Fruit fly (Drosophila melanogaster): ENCODE measurements around the gene Drsl5.
A peak's percentile ranks its signal among the peaks of the same experiment; 100 is the strongest.

Gene Drsl5

DNA sequence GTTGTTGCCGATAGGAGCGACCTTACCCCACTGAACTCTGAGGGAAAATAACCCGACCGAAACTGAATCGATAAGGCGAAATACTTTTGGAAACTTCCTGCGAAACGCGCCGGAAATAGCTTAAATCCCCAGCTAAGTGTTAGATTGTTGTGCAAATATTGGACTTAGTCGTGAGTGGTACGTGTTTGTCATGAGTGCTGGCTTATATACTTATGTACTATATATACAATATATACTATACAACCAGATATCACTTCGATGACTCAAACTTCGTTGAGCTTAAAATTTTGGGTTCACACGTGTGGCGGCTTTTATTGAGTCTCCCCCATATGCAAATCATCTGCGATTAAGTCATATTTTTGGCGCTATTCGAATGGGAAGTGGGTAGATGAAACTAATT is 29.7 kb downstream of the Drsl5 start:
- no peak for TF ChIP-seq lola (GFP tag; optimal IDR thresholded peaks at IDR 0.05)
- TF ChIP-seq Dif (GFP tag; optimal IDR thresholded peaks at IDR 0.05; ENCODE audit: partially characterized antibody), result no peak
- no peak for TF ChIP-seq N (GFP tag; optimal IDR thresholded peaks at IDR 0.05)
- no peak for TF ChIP-seq h (GFP tag; optimal IDR thresholded peaks at IDR 0.05)
- TF ChIP-seq fru (GFP tag; optimal IDR thresholded peaks at IDR 0.05), result no peak
- TF ChIP-seq woc (GFP tag; optimal IDR thresholded peaks at IDR 0.05), result no peak
- no peak for TF ChIP-seq Hr83 (GFP tag; optimal IDR thresholded peaks at IDR 0.05; ENCODE audit: poor library complexity, severe bottlenecking)
- TF ChIP-seq OdsH (GFP tag; optimal IDR thresholded peaks at IDR 0.05), result no peak
- no peak for TF ChIP-seq usp (GFP tag; optimal IDR thresholded peaks at IDR 0.05)
- no peak for TF ChIP-seq dl (GFP tag; optimal IDR thresholded peaks at IDR 0.05; ENCODE audit: insufficient read depth in 1 of 2, partially characterized antibody in 2 of 2)
- no peak for TF ChIP-seq psq (GFP tag; optimal IDR thresholded peaks at IDR 0.05)
- TF ChIP-seq sage (GFP tag; optimal IDR thresholded peaks at IDR 0.05), result no peak

DNA sequence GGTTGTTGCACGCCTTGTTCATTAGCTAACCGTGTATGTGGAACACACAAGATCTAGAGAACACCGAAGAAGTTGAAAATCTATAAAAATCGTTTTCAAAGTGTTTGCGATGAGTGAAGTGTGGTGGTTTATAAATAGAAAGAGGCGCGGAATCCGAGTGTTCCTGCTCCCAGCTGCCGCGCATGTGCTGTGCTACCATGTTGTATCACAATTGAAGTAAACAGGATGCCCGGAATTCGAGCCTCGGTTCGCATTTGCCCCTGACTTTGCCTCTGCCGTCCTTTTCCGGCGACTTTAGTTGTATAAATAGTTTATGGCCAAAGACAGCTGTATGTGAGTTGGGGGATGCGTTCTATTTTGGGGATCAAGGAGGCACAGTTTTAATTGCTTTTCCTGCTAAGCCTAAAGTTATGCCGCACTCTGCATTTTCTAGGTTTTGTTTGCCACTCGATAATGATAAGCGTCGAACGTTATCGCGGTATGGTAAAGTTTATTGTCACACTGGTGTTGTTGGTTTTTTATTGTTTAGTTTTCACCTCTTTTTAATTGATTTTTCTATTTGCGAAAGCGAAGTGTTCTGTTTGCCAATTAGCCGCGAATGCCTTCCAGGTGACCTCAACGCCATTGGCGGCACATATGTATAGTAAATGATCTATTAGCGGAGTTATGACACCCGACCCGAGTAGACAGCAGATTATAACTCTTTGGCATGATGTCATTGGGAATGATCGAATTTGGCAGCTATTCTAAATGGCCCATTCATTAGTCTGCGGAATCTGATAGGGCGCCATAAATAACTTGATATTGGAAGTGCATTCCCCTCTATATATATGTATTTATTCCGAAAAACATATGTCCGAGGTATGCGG is 32.6 kb downstream of the Drsl5 start:
- TF ChIP-seq CG9705 (GFP tag; optimal IDR thresholded peaks at IDR 0.05), result no peak
- no peak for TF ChIP-seq Dif (GFP tag; optimal IDR thresholded peaks at IDR 0.05; ENCODE audit: partially characterized antibody)
- TF ChIP-seq Sp1 (GFP tag; optimal IDR thresholded peaks at IDR 0.05), result peak; percentile 20
- TF ChIP-seq Vsx2 (GFP tag; optimal IDR thresholded peaks at IDR 0.05; ENCODE audit: partially characterized antibody), result no peak
- TF ChIP-seq sage (GFP tag; optimal IDR thresholded peaks at IDR 0.05), result no peak
- no peak for TF ChIP-seq CG32264 (GFP tag; optimal IDR thresholded peaks at IDR 0.05)
- no peak for TF ChIP-seq lola (GFP tag; optimal IDR thresholded peaks at IDR 0.05)
- TF ChIP-seq fru (GFP tag; optimal IDR thresholded peaks at IDR 0.05), result no peak

DNA sequence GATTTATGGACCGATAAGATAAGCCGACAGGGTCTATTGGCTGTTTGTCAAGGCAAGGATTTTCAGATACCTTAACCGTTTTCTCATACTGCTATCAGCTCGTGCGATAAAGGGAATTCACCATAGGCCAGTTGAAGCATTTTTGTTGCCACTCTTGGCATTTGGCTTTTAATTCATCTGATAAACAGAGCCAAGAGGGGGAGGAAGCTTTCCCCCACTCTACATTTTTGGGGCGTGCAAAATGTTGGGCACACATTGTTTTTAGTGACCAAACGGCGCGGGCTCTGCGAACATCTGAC is 33.2 kb downstream of the Drsl5 start:
- TF ChIP-seq woc (GFP tag; optimal IDR thresholded peaks at IDR 0.05), result no peak
- no peak for TF ChIP-seq Rel (GFP tag; optimal IDR thresholded peaks at IDR 0.05)
- peak; percentile 85 for TF ChIP-seq Rel (tag; optimal IDR thresholded peaks at IDR 0.05)
- TF ChIP-seq Vsx2 (GFP tag; optimal IDR thresholded peaks at IDR 0.05; ENCODE audit: partially characterized antibody), result no peak
- no peak for TF ChIP-seq psq (GFP tag; optimal IDR thresholded peaks at IDR 0.05)
- TF ChIP-seq Jra (GFP tag; optimal IDR thresholded peaks at IDR 0.05), result no peak
- no peak for TF ChIP-seq lola (GFP tag; optimal IDR thresholded peaks at IDR 0.05)

DNA sequence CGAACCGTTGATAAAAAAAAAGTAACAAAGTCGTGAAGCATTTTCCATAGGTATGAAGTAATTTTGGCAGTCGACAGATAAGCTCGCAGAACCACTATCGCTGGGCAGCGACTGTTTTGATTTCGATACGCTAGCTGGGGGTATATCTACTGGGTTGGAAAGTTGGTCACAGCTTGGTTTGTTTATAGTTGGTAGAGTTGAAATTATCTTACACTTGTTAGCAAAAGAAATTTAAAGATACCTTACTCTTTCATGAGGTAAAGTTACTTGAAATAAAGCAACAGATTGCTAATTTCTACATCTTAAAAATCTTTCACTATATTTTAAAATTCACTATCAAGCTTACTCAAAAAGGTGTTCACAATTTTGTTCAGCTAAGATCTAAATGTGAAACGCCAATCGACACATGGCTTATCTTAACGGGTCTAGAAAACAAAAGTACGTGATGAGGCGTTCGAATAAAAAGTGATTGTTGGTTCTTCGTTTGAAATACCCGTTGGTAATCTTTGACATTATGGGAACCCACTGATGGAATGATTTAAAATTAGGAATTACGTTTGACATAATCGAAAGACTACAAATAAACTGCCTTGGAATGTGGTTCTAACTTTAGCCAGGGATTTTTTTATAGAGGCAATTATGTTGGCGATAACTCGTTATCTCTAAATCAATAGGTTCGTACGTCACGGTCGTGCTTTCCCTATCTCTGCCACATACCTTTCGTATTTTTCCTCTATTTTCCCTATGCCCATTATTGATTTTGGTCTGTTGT is 34.2 kb downstream of the Drsl5 start:
- TF ChIP-seq br (GFP tag; optimal IDR thresholded peaks at IDR 0.05) (peak; percentile 28), Rel (GFP tag; optimal IDR thresholded peaks at IDR 0.05) (no peak), Rel (tag; optimal IDR thresholded peaks at IDR 0.05) (peak; percentile 10), rgr (GFP tag; optimal IDR thresholded peaks at IDR 0.05) (peak; percentile 53), Hr83 (GFP tag; optimal IDR thresholded peaks at IDR 0.05; ENCODE audit: poor library complexity, severe bottlenecking) (no peak), ey (GFP tag; optimal IDR thresholded peaks at IDR 0.05) (peak; percentile 60), OdsH (GFP tag; optimal IDR thresholded peaks at IDR 0.05) (peak; percentile 21), fru (GFP tag; optimal IDR thresholded peaks at IDR 0.05) (peak; percentile 61), Myc (optimal IDR thresholded peaks at IDR 0.05) (no peak)

DNA sequence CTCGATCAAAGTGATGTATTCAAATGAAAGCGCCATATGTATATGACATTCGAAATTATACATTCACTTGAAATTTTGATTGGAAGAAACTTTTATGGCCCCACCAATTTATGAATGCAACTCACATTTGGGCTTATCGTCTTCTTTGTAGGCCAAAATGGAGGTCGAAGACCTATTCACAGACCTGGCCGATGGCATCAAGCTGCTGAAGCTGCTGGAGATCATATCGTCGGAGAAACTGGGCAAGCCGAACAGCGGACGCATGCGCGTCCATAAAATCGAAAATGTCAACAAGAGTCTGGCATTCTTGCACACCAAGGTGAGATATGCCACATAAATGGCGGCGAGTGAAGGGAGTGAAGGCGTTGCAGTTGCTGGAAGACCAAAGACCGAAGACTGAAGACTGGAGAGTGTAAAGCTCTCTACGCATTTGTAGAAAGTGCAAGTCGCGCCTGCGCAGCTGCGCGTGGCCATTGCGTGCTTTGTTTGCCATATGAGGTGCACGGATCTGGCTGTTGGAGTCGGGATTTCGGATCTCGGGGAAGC is 35.3 kb downstream of the Drsl5 start:
- TF ChIP-seq lola (GFP tag; optimal IDR thresholded peaks at IDR 0.05), result no peak
- no peak for TF ChIP-seq CrebA (GFP tag; optimal IDR thresholded peaks at IDR 0.05; ENCODE audit: borderline replicate concordance)
- TF ChIP-seq Mio (GFP tag; optimal IDR thresholded peaks at IDR 0.05), result no peak
- no peak for TF ChIP-seq Hr78 (GFP tag; optimal IDR thresholded peaks at IDR 0.05)
- no peak for TF ChIP-seq sv (GFP tag; optimal IDR thresholded peaks at IDR 0.05)
- TF ChIP-seq foxo (GFP tag; optimal IDR thresholded peaks at IDR 0.05), result no peak
- TF ChIP-seq sage (GFP tag; optimal IDR thresholded peaks at IDR 0.05), result no peak
- no peak for TF ChIP-seq tai (GFP tag; optimal IDR thresholded peaks at IDR 0.05)
- TF ChIP-seq brk (GFP tag; optimal IDR thresholded peaks at IDR 0.05), result no peak
- TF ChIP-seq Rel (GFP tag; optimal IDR thresholded peaks at IDR 0.05), result no peak
- no peak for TF ChIP-seq Rel (tag; optimal IDR thresholded peaks at IDR 0.05)
- TF ChIP-seq OdsH (GFP tag; optimal IDR thresholded peaks at IDR 0.05), result no peak
- no peak for TF ChIP-seq woc (GFP tag; optimal IDR thresholded peaks at IDR 0.05)
- TF ChIP-seq Jra (GFP tag; optimal IDR thresholded peaks at IDR 0.05), result no peak

Measured in whole organism, wandering third instar larva.